Fruit fly (Drosophila melanogaster): ENCODE results near the gene Takl2.

The Takl2 gene

dm6 chr3R:22753895-22754774 is 20.5 kb upstream of the Takl2 start:
- TF ChIP-seq CTCF (optimal IDR thresholded peaks at IDR 0.05) (no peak), CG8478 (optimal IDR thresholded peaks at IDR 0.05) (no peak)

dm6 chr3R:22753600-22753894 is 19.9 kb upstream of the Takl2 start:
- TF ChIP-seq CTCF (optimal IDR thresholded peaks at IDR 0.05): no peak
- no peak for TF ChIP-seq CG8478 (optimal IDR thresholded peaks at IDR 0.05)

dm6 chr3R:22752929-22753328 is 19.3 kb upstream of the Takl2 start:
- no peak for TF ChIP-seq CTCF (optimal IDR thresholded peaks at IDR 0.05)
- TF ChIP-seq CG8478 (optimal IDR thresholded peaks at IDR 0.05): no peak

dm6 chr3R:22751698-22752097 is 18.0 kb upstream of the Takl2 start:
- TF ChIP-seq CG8478 (optimal IDR thresholded peaks at IDR 0.05) (no peak), CTCF (optimal IDR thresholded peaks at IDR 0.05) (no peak)

dm6 chr3R:22751111-22751510 is 17.5 kb upstream of the Takl2 start:
- no peak for TF ChIP-seq CTCF (optimal IDR thresholded peaks at IDR 0.05)
- no peak for TF ChIP-seq CG8478 (optimal IDR thresholded peaks at IDR 0.05)

- TF ChIP-seq CG8478 (optimal IDR thresholded peaks at IDR 0.05) (no peak), CTCF (optimal IDR thresholded peaks at IDR 0.05) (peak in 1 of 2 experiments; percentile 14)
These were observed 16.9 kb upstream of the Takl2 start, which contains the start of the genes rumi, CG7029 and Usp12-46 for dm6 chr3R:22750534-22750947. Gene rumi, minus strand, starts transcription at chr3R:22750597. Gene CG7029, plus strand, starts transcription at chr3R:22750901. Gene Usp12-46, plus strand, starts transcription at chr3R:22750901.

- TF ChIP-seq CG8478 (optimal IDR thresholded peaks at IDR 0.05) (no peak), CTCF (optimal IDR thresholded peaks at IDR 0.05) (no peak)
These were observed 16.4 kb upstream of the Takl2 start for dm6 chr3R:22750039-22750438.

- TF ChIP-seq CG8478 (optimal IDR thresholded peaks at IDR 0.05) (no peak), CTCF (optimal IDR thresholded peaks at IDR 0.05) (no peak)
These were observed 15.3 kb upstream of the Takl2 start, which contains the start of gene CG31139 for dm6 chr3R:22748956-22749355. Gene CG31139, minus strand, starts transcription at chr3R:22749056.

- TF ChIP-seq CTCF (optimal IDR thresholded peaks at IDR 0.05) (no peak), CG8478 (optimal IDR thresholded peaks at IDR 0.05) (no peak)
These were observed 13.9 kb upstream of the Takl2 start, which contains the start of gene CG17141 for dm6 chr3R:22747423-22748090. Gene CG17141, minus strand, starts transcription at chr3R:22747599.

dm6 chr3R:22745432-22745831 is 11.8 kb upstream of the Takl2 start, which contains the start of the genes vret and HP1c:
Gene vret, minus strand, starts transcription at chr3R:22745581.
Gene HP1c, plus strand, starts transcription at chr3R:22745620.
- TF ChIP-seq CTCF (optimal IDR thresholded peaks at IDR 0.05) (peak in 1 of 2 experiments; percentile 13), CG8478 (optimal IDR thresholded peaks at IDR 0.05) (no peak)

dm6 chr3R:22740930-22741329 is 7.3 kb upstream of the Takl2 start, which contains the start of the genes Dcr-1 and CG6985:
Gene Dcr-1, minus strand, starts transcription at chr3R:22741091.
Gene CG6985, plus strand, starts transcription at chr3R:22741150.
- TF ChIP-seq CG8478 (optimal IDR thresholded peaks at IDR 0.05): no peak
- TF ChIP-seq CTCF (optimal IDR thresholded peaks at IDR 0.05): peak in 1 of 2 experiments; percentile 3

dm6 chr3R:22732995-22733394 is 656 bp downstream of the Takl2 start:
- TF ChIP-seq CTCF (optimal IDR thresholded peaks at IDR 0.05) (no peak), CG8478 (optimal IDR thresholded peaks at IDR 0.05) (no peak)

dm6 chr3R:22727857-22728256 is 5.8 kb downstream of the Takl2 start:
- TF ChIP-seq CG8478 (optimal IDR thresholded peaks at IDR 0.05): no peak
- TF ChIP-seq CTCF (optimal IDR thresholded peaks at IDR 0.05): no peak

- no peak for TF ChIP-seq CG8478 (optimal IDR thresholded peaks at IDR 0.05)
- TF ChIP-seq CTCF (optimal IDR thresholded peaks at IDR 0.05): no peak
These were observed 6.2 kb downstream of the Takl2 start for dm6 chr3R:22727456-22727833.

- no peak for TF ChIP-seq CG8478 (optimal IDR thresholded peaks at IDR 0.05)
- TF ChIP-seq CTCF (optimal IDR thresholded peaks at IDR 0.05): no peak
These were observed 6.7 kb downstream of the Takl2 start, which contains the start of gene CG45049 for dm6 chr3R:22726771-22727455. Gene CG45049, plus strand, starts transcription at chr3R:22726967.
